Worm (Caenorhabditis elegans) whole organism, L4 larva: ENCODE results near the gene jmjd-1.1.
A peak's percentile ranks its signal among the peaks of the same experiment; 100 is the strongest.

Experiments
- D1046.2 ChIP-seq: fragments of 200-800 bp; sonication (Bioruptor generic); IDR thresholded peaks from 2 replicates; pipeline ENCODE4 v1.3.6; 2022; ENCODE audit warnings: missing genetic modification characterization, missing compliant biosample characterization
- R02D3.7 ChIP-seq: fragments of 150-350 bp; sonication (generic microtip); optimal IDR thresholded peaks from 3 replicates; lab custom pipeline; 2014; ENCODE audit warnings: missing biosample characterization, missing genetic modification characterization
- T20F7.1 ChIP-seq: fragments of 200-800 bp; sonication (Bioruptor generic); optimal IDR thresholded peaks from 2 replicates; lab custom pipeline; 2018; ENCODE audit warnings: mild to moderate bottlenecking, missing genetic modification characterization, missing compliant biosample characterization
- Y105C5A.15 ChIP-seq: fragments of 200-800 bp; sonication (Bioruptor generic); IDR thresholded peaks from 2 replicates; pipeline ENCODE4 v1.3.6; 2022; ENCODE audit warnings: missing genetic modification characterization, missing compliant biosample characterization
- Y48G9A.11 ChIP-seq: fragments of 200-800 bp; sonication (Bioruptor generic); IDR thresholded peaks from 2 replicates; pipeline ENCODE4 v1.3.6; 2022; ENCODE audit warnings: missing genetic modification reagents, missing genetic modification characterization, missing compliant biosample characterization
- Y5F2A.4 ChIP-seq: fragments of 200-800 bp; sonication (Bioruptor generic); optimal IDR thresholded peaks from 2 replicates; lab custom pipeline; 2018; ENCODE audit warnings: mild to moderate bottlenecking, missing genetic modification characterization, missing compliant biosample characterization
- ceh-44 ChIP-seq: fragments of 200-800 bp; sonication (Bioruptor generic); IDR thresholded peaks from 2 replicates; pipeline ENCODE4 v1.3.6; 2022; ENCODE audit warnings: missing genetic modification reagents, missing genetic modification characterization, missing compliant biosample characterization
- ceh-62 ChIP-seq: sonication (generic microtip); optimal IDR thresholded peaks from 2 replicates; lab custom pipeline; 2017; ENCODE audit warnings: missing biosample characterization, missing genetic modification characterization
- ces-1 ChIP-seq: fragments of 150-350 bp; sonication (generic microtip); optimal IDR thresholded peaks from 4 replicates; lab custom pipeline; 2014; ENCODE audit warnings: missing biosample characterization, missing genetic modification reagents, missing genetic modification characterization
- ctbp-1 ChIP-seq: fragments of 200-800 bp; sonication (Bioruptor generic); IDR thresholded peaks from 2 replicates; pipeline ENCODE4 v1.3.6; 2022; ENCODE audit warnings: missing genetic modification reagents, missing genetic modification characterization, missing compliant biosample characterization
- daf-12 ChIP-seq: fragments of 150-350 bp; optimal IDR thresholded peaks from 2 replicates; lab custom pipeline; 2014; ENCODE audit warnings: missing biosample characterization, missing genetic modification reagents, missing genetic modification characterization
- daf-16 ChIP-seq, 3 experiments: sonication (generic microtip); optimal IDR thresholded peaks; 2 replicates each; lab custom pipeline; 2016 to 2017; ENCODE audit warnings: missing genetic modification characterization in 3 of 3, missing genetic modification reagents in 3 of 3, mild to moderate bottlenecking in 2 of 3, missing compliant biosample characterization in 2 of 3, missing biosample characterization in 1 of 3, moderate library complexity in 1 of 3
- duxl-1 ChIP-seq: sonication (generic microtip); optimal IDR thresholded peaks from 2 replicates; lab custom pipeline; 2016; ENCODE audit warnings: mild to moderate bottlenecking, missing genetic modification characterization, moderate library complexity, missing compliant biosample characterization; ENCODE audit not compliant: poor library complexity
- dve-1 ChIP-seq: sonication (generic microtip); optimal IDR thresholded peaks from 2 replicates; lab custom pipeline; 2017; ENCODE audit warnings: antibody characterized with exemption, mild to moderate bottlenecking, missing genetic modification characterization, missing compliant biosample characterization; ENCODE audit not compliant: insufficient read depth
- egl-27 ChIP-seq: sonication (generic microtip); optimal IDR thresholded peaks from 3 replicates; lab custom pipeline; 2017; ENCODE audit warnings: missing biosample characterization, missing genetic modification reagents, missing genetic modification characterization
- egl-43 ChIP-seq: fragments of 200-800 bp; sonication (Bioruptor generic); IDR thresholded peaks from 2 replicates; pipeline ENCODE4 v1.3.6; 2022; ENCODE audit warnings: missing genetic modification reagents, missing genetic modification characterization, missing compliant biosample characterization
- hlh-11 ChIP-seq: fragments of 200-800 bp; sonication (Bioruptor generic); optimal IDR thresholded peaks from 2 replicates; lab custom pipeline; 2018; ENCODE audit warnings: mild to moderate bottlenecking, missing genetic modification characterization, missing compliant biosample characterization
- madf-5 ChIP-seq, 2 experiments: fragments of 200-800 bp; sonication (Bioruptor generic); IDR thresholded peaks; 2 replicates each; pipeline ENCODE4 v1.3.6; 2022; ENCODE audit warnings: missing compliant biosample characterization in 2 of 2, missing genetic modification characterization in 2 of 2
- mxl-2 ChIP-seq: fragments of 200-800 bp; sonication (Bioruptor generic); conservative IDR thresholded peaks from 2 replicates; pipeline ENCODE4 v1.3.6; 2022; ENCODE audit warnings: missing genetic modification reagents, missing genetic modification characterization, missing compliant biosample characterization
- nhr-111 ChIP-seq: fragments of 200-800 bp; sonication (Bioruptor generic); optimal IDR thresholded peaks from 2 replicates; lab custom pipeline; 2018; ENCODE audit warnings: mild to moderate bottlenecking, missing genetic modification characterization, missing compliant biosample characterization
- pha-4 ChIP-seq, 2 experiments: fragments of 150-350 bp in 1 of 2; fragments of 200-800 bp in 1 of 2; sonication (Bioruptor generic) in 1 of 2; IDR thresholded peaks in 1 of 2; optimal IDR thresholded peaks in 1 of 2; 2 replicates each; pipeline versions ENCODE4 v1.3.6 to Lab custom; 2014 to 2022; ENCODE audit warnings: missing genetic modification characterization in 2 of 2, missing genetic modification reagents in 2 of 2, missing biosample characterization in 1 of 2, missing compliant biosample characterization in 1 of 2
- pqm-1 ChIP-seq: sonication (generic microtip); optimal IDR thresholded peaks from 2 replicates; lab custom pipeline; 2017; ENCODE audit warnings: missing biosample characterization, missing genetic modification characterization
- spr-3 ChIP-seq: fragments of 200-800 bp; sonication (Bioruptor generic); optimal IDR thresholded peaks from 2 replicates; lab custom pipeline; 2018; ENCODE audit warnings: mild to moderate bottlenecking, missing genetic modification characterization, missing compliant biosample characterization
- unc-130 ChIP-seq: sonication (generic microtip); optimal IDR thresholded peaks from 2 replicates; lab custom pipeline; 2016; ENCODE audit warnings: missing genetic modification reagents, missing genetic modification characterization, missing compliant biosample characterization
- unc-39 ChIP-seq: sonication (generic microtip); optimal IDR thresholded peaks from 2 replicates; lab custom pipeline; 2017; ENCODE audit warnings: missing biosample characterization, missing genetic modification characterization
- unc-62 ChIP-seq, 3 experiments: fragments of 150-350 bp in 1 of 3; sonication (generic microtip); optimal IDR thresholded peaks in 2 of 3; peaks in 1 of 3; 1 replicate in 1 of 3; 2 replicates in 2 of 3; lab custom pipeline; 2014 to 2017; ENCODE audit warnings: missing biosample characterization in 3 of 3, missing genetic modification characterization in 3 of 3, missing genetic modification reagents in 3 of 3, missing genotype in 1 of 3
- zfp-2 ChIP-seq: sonication (generic microtip); optimal IDR thresholded peaks from 2 replicates; lab custom pipeline; 2016; ENCODE audit warnings: mild to moderate bottlenecking, missing genetic modification characterization, missing compliant biosample characterization
- zip-11 ChIP-seq: fragments of 200-800 bp; sonication (Bioruptor generic); IDR thresholded peaks from 2 replicates; pipeline ENCODE4 v1.3.6; 2022; ENCODE audit warnings: missing genetic modification characterization, missing compliant biosample characterization
- zip-2 ChIP-seq: fragments of 150-350 bp; optimal IDR thresholded peaks from 2 replicates; lab custom pipeline; 2014; ENCODE audit warnings: missing biosample characterization, missing genetic modification characterization
- ztf-7 ChIP-seq: fragments of 150-350 bp; optimal IDR thresholded peaks from 2 replicates; lab custom pipeline; 2014; ENCODE audit warnings: missing biosample characterization, missing genetic modification characterization

The jmjd-1.1 gene

DNA sequence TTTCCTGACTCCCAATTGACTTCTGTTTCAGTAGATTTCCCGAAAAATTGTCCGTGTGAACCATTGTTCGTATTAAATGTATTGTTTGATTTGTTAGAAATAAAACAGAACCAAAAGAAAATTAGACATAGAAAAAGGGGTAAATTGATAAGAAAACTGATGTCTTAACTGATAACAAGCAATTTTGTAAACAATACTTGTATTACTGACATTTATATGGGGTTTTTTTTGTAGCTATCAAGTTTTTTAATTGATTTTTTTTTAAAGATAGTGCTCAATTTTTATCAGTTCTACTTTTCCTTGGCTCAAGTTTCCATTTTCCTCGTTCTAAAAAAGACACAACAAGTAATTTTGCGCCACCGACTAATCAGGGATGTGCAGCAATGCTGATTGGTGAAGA is 9.2 kb upstream of the jmjd-1.1 start (continued):
- TF ChIP-seq T20F7.1 (GFP tag; lab: Kevin White, UChicago) = no peak

DNA sequence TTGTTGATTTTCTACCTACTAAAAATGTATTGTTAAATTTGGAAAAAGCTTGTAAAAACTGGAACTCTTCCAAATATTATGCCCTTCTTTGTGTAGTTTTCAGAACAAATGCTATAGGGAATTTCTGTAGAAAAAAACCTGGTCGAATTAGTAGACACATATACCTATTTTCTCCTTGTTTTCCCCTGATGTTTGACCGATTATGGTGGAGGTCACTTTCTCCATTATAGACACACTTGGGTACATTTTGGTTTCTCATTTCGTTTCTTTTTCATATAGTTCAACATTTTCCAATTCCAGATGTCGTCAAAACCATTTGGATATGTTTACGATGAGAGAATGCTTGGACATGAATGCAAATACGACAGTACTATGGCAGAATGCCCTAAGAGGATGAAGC is 7.6 kb upstream of the jmjd-1.1 start, which contains the start of gene hda-5:
Gene hda-5, plus strand, starts transcription at position 301 of the 400 bp plus-strand sequence.
- TF ChIP-seq unc-62 (GFP tag; optimal IDR thresholded peaks at IDR 0.05 in 1 of 2; lab: Kevin White, UChicago) = peak in 1 of 2 experiments; percentile 11
- no peak for TF ChIP-seq unc-62 (tag; optimal IDR thresholded peaks at IDR 0.05; lab: Kevin White, UChicago)
- TF ChIP-seq dve-1 (tag; lab: Kevin White, UChicago) = no peak
- TF ChIP-seq egl-27 (tag; lab: Kevin White, UChicago) = no peak
- TF ChIP-seq madf-5 (GFP tag; IDR thresholded peaks at IDR 0.05; lab: Robert Waterston, UW) = no peak
- no peak for TF ChIP-seq zip-11 (GFP tag; lab: Robert Waterston, UW)
- no peak for TF ChIP-seq daf-12 (tag; lab: Kevin White, UChicago)

DNA sequence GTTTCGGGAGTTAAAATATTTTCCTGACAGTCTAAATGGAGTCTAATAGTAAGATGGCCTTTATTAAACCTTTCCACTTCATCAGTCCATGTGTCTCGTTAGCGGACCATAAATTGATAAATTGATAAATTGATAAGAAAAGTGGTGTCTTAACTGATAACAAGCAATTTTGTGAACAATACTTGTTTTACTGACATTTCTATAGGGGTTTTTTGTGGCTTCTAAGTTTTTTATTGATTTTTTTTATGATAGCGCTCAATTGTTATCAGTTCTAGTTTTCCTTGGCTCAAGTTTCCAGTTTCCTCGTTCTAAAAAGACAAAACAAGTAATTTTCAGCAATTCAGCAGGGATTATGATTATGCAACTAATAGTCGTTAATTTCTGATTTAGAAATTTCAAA is 3.9 kb upstream of the jmjd-1.1 start, which contains the start of gene F43G6.17:
Gene F43G6.17, plus strand, starts transcription at position 301 of the 400 bp plus-strand sequence.
- no peak for TF ChIP-seq ztf-7
- TF ChIP-seq pqm-1 (tag; lab: Kevin White, UChicago) = peak; percentile 3

DNA sequence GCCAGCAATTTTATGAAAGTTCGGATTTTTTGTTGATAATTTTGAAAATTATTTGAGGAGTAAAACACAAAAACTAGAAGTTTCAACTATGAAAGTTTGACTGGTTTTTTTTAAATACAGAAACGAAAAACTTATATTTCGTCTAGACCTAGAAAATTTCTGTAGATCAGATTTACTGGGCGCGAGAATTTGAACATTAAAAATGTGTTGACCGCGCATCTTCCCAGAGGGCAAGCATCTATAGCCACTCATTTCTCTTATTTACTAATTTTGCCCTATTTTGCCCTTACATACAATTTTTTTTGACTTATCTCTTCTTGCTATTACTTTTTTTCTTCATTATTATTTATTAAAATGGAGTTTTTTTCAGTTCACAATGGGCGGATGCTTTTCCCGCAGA is 2.6 kb downstream of the jmjd-1.1 start, which contains the start of gene F43G6.10:
Gene F43G6.10, plus strand, starts transcription at position 371 of the 400 bp plus-strand sequence.
- TF ChIP-seq pha-4 (GFP tag; IDR thresholded peaks at IDR 0.05; lab: Robert Waterston, UW) (no peak), pha-4 (tag; optimal IDR thresholded peaks at IDR 0.05; lab: Kevin White, UChicago) (no peak), hlh-11 (tag; lab: Kevin White, UChicago) (no peak), spr-3 (GFP tag; lab: Kevin White, UChicago) (no peak)

DNA sequence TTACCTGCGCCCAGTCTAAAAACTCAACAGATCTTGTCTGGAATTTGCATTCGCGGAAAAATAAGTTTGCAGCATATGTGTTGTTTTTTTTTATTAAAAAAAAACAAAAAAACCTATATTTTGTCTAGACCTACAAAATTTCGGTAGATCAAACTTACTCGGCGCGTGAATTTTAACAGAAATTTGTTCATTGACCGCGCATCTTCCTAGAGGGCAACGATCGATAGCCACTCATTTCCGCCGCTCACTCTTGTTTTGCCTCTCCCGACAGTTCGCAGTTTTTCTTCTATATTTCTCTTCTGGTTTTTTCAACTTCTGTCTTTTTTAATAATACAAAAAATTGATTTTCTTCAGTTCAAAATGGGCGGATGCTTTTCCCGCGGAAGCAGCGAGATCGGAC is 4.1 kb downstream of the jmjd-1.1 start, which contains the start of gene F43G6.7:
Gene F43G6.7, plus strand, starts transcription at position 355 of the 400 bp plus-strand sequence.
- TF ChIP-seq R02D3.7 (tag; lab: Kevin White, UChicago) = no peak
- TF ChIP-seq duxl-1 (tag; lab: Kevin White, UChicago) = no peak
- TF ChIP-seq daf-16 (GFP tag; optimal IDR thresholded peaks at IDR 0.05; lab: Kevin White, UChicago) = no peak
- no peak for TF ChIP-seq daf-16 (tag; optimal IDR thresholded peaks at IDR 0.05; lab: Kevin White, UChicago)
- TF ChIP-seq unc-39 (tag; lab: Kevin White, UChicago) = no peak
- TF ChIP-seq nhr-111 (GFP tag; lab: Kevin White, UChicago) = no peak
- no peak for TF ChIP-seq Y105C5A.15 (GFP tag; lab: Robert Waterston, UW)
- TF ChIP-seq Y5F2A.4 (GFP tag; lab: Kevin White, UChicago) = no peak
- TF ChIP-seq ces-1 (GFP tag; lab: Kevin White, UChicago) = no peak
- no peak for TF ChIP-seq ceh-44 (GFP tag; lab: Robert Waterston, UW)
- TF ChIP-seq egl-43 = no peak
- no peak for TF ChIP-seq ctbp-1 (GFP tag; lab: Robert Waterston, UW)
- no peak for TF ChIP-seq ceh-62 (tag; lab: Kevin White, UChicago)
- no peak for TF ChIP-seq zfp-2 (tag; lab: Kevin White, UChicago)
- no peak for TF ChIP-seq D1046.2 (GFP tag; lab: Robert Waterston, UW)
- TF ChIP-seq Y48G9A.11 (GFP tag; lab: Robert Waterston, UW) = no peak
- TF ChIP-seq unc-130 (GFP tag; lab: Kevin White, UChicago) = no peak
- no peak for TF ChIP-seq zip-2 (tag; lab: Kevin White, UChicago)
- TF ChIP-seq mxl-2 (GFP tag; lab: Robert Waterston, UW) = no peak
